Fruit fly (Drosophila melanogaster) Kc167 (cell line): ENCODE data around the gene CG12182.

Experiments
- Myc ChIP-seq: fragments of >200 bp; optimal IDR thresholded peaks from 2 replicates; lab custom pipeline; 2017; ENCODE audit warnings: missing external identifiers
- Sin3A ChIP-seq: fragments of >200 bp; optimal IDR thresholded peaks from 2 replicates; lab custom pipeline; 2018; ENCODE audit warnings: missing external identifiers
- h ChIP-seq: fragments of >200 bp; optimal IDR thresholded peaks from 3 replicates; lab custom pipeline; 2018; ENCODE audit warnings: missing external identifiers
- insv ChIP-seq: fragments of >200 bp; optimal IDR thresholded peaks from 3 replicates; lab custom pipeline; 2018; ENCODE audit warnings: missing external identifiers
- psq ChIP-seq: fragments of >200 bp; optimal IDR thresholded peaks from 2 replicates; lab custom pipeline; 2017; ENCODE audit warnings: missing external identifiers

DNA sequence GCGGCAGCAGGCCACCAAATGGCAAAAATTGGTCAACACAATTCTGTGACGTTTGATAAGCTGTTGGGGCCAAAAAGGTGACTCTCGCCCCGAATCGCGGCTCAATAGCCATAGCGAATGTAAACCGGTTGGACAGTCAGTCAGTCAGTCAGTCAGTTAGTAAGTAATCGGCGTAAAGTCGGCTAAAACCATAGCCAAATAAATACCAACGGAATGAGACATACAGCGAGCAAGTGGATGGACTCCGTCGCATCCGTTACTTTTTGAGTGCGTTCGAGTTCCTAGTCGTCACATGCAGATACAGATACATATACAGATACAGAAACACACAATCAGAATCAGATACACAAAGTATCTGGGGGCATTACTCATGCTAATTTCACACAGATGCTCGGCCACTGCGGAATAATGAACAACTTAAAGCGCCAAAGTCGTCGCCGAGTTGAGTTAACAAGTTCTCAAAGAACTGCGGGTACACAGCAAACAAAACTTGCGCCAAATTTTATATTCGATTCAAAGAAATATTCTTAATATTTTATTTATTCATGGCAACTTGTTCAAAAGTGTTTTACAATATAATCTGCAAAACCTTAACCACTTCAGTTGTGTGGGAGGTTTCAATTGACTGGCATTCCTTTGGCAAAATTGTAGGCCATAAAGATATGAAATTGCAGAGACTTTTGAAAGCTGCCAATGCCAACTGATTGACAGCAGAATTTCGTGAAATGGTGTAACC is 22.1 kb downstream of the CG12182 start:
- TF ChIP-seq h (lab: Kevin White, UChicago) (no peak), Myc (lab: Kevin White, UChicago) (no peak), psq (lab: Kevin White, UChicago) (no peak), Sin3A (lab: Kevin White, UChicago) (no peak), insv (no peak)
